Fruit fly (Drosophila melanogaster) whole organism, prepupa: ENCODE data around the gene Acsx3.
A peak's percentile ranks its signal among the peaks of the same experiment; 100 is the strongest.

Source experiments
- CG15336 ChIP-seq: fragments of 200-800 bp; sonication (Bioruptor generic); IDR thresholded peaks from 2 replicates; pipeline ENCODE4 v1.3.6; 2022; ENCODE audit warnings: missing biosample characterization, missing genetic modification characterization
- CG16779 ChIP-seq: fragments of 200-800 bp; sonication (Bioruptor generic); optimal IDR thresholded peaks from 3 replicates; lab custom pipeline; 2017; ENCODE audit warnings: missing biosample characterization, mild to moderate bottlenecking, missing genetic modification characterization
- CG8119 ChIP-seq: fragments of 200-800 bp; sonication (Bioruptor generic); IDR thresholded peaks from 3 replicates; pipeline ENCODE4 v1.3.6; 2022; ENCODE audit warnings: missing biosample characterization, missing genetic modification characterization
- Hr38 ChIP-seq: sonication (Bioruptor generic); optimal IDR thresholded peaks from 2 replicates; lab custom pipeline; 2016; ENCODE audit warnings: missing biosample characterization, missing genetic modification characterization
- OdsH ChIP-seq: fragments of 200-800 bp; sonication (Bioruptor generic); optimal IDR thresholded peaks from 3 replicates; lab custom pipeline; 2016; ENCODE audit warnings: missing biosample characterization, missing genetic modification characterization
- Sox102F ChIP-seq: fragments of 200-800 bp; sonication (Bioruptor generic); optimal IDR thresholded peaks from 2 replicates; lab custom pipeline; 2016; ENCODE audit warnings: missing biosample characterization, mild to moderate bottlenecking, missing genetic modification characterization
- fd85E ChIP-seq: fragments of 200-800 bp; sonication (Bioruptor generic); optimal IDR thresholded peaks from 3 replicates; lab custom pipeline; 2016; ENCODE audit warnings: missing biosample characterization, missing genetic modification characterization
- lz ChIP-seq: fragments of 200-800 bp; sonication (Bioruptor generic); optimal IDR thresholded peaks from 3 replicates; lab custom pipeline; 2016; ENCODE audit warnings: missing biosample characterization, missing genetic modification characterization
- pdm3 ChIP-seq: fragments of 200-800 bp; sonication (Bioruptor generic); optimal IDR thresholded peaks from 3 replicates; lab custom pipeline; 2016; ENCODE audit warnings: missing biosample characterization, missing genetic modification characterization

DNA sequence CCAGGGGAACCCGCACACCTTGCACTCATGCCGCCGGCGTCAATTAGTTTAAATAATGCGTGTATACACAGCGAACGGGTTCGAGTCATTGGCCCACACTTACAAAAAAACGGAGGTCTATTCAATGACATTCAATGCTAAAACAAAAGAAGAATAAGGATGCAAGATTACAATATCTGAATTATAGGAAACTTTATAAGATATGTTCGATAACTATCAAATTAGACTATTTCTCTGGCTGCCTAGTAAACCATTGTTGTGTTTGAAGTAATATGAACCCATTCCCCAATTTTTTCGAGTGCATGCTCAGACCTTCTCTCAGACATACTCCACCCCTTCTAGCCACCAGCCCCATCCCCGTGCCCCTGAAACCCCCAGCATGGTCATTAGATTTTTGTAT is 39.9 kb downstream of the Acsx3 start:
- TF ChIP-seq pdm3 (no peak), Sox102F (GFP tag; lab: Kevin White, UChicago) (no peak), CG15336 (GFP tag; lab: Robert Waterston, UW) (0 out of 2 replicates have a peak, but pooled peaks have one; percentile 13), OdsH (GFP tag; lab: Kevin White, UChicago) (no peak), lz (GFP tag; lab: Kevin White, UChicago) (no peak), CG16779 (tag; lab: Kevin White, UChicago) (no peak), CG8119 (peak; percentile 42; the same call in 1 of the 3 replicates), fd85E (GFP tag; lab: Kevin White, UChicago) (no peak), Hr38 (GFP tag; lab: Kevin White, UChicago) (no peak)
